Fruit fly (Drosophila melanogaster): ENCODE results near the gene CG44098.

The CG44098 gene

DNA sequence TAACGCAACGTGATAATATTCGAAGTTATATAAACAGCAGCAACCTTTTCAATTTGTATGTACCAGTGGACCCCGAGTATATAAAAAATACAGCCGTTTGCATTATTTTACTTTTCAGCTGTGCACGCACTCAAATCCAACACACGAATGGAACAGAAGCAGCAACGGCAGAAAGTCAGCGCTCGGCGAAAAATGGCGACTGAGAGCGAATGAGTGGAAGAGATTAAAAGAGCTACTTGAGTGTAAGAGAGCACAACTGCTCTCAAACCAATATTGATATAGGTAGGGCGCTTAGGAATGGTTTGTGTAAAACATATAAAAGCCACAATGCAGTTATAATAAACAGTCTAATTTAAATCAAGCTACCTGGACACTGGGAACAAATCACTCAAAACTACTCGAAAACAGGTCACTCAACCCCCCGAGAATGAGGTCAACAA, 33.3 kb upstream of the CG44098 start (continued):
- TF ChIP-seq CG10959 (GFP tag; IDR thresholded peaks at IDR 0.05), result no peak
- TF ChIP-seq bigmax (GFP tag; optimal IDR thresholded peaks at IDR 0.05), result no peak
- peak; percentile 77 for TF ChIP-seq CrebB (tag; optimal IDR thresholded peaks at IDR 0.05)
- TF ChIP-seq CG17361 (GFP tag; IDR thresholded peaks at IDR 0.05), result 0 out of 3 replicates have a peak, but pooled peaks have one; percentile 27
- TF ChIP-seq CG13287 (GFP tag; IDR thresholded peaks at IDR 0.05; ENCODE audit: partially characterized antibody), result peak; percentile 42; the same call in 1 of the 2 replicates
- no peak for TF ChIP-seq lmd (GFP tag; IDR thresholded peaks at IDR 0.05)
- peak; percentile 58 for TF ChIP-seq CG4360 (GFP tag; IDR thresholded peaks at IDR 0.05)
- TF ChIP-seq lab (GFP tag; optimal IDR thresholded peaks at IDR 0.05), result peak; percentile 88
- peak; percentile 48 for TF ChIP-seq vvl (GFP tag; IDR thresholded peaks at IDR 0.05)
- peak; percentile 70 for TF ChIP-seq CG31441 (GFP tag; IDR thresholded peaks at IDR 0.05)
- TF ChIP-seq YL-1 (GFP tag; optimal IDR thresholded peaks at IDR 0.05), result no peak
- no peak for TF ChIP-seq mam (GFP tag; optimal IDR thresholded peaks at IDR 0.05)
- peak; percentile 63 for TF ChIP-seq unpg (GFP tag; optimal IDR thresholded peaks at IDR 0.05)
- peak; percentile 64 for TF ChIP-seq CG10431 (GFP tag; optimal IDR thresholded peaks at IDR 0.05)
- peak; percentile 24 for TF ChIP-seq Mad (GFP tag; optimal IDR thresholded peaks at IDR 0.05)
- TF ChIP-seq cwo (GFP tag; optimal IDR thresholded peaks at IDR 0.05), result peak; percentile 46
- TF ChIP-seq ttk (GFP tag; IDR thresholded peaks at IDR 0.05), result no peak
- peak; percentile 82 for TF ChIP-seq CG1792 (GFP tag; optimal IDR thresholded peaks at IDR 0.05)
- TF ChIP-seq crol (GFP tag; IDR thresholded peaks at IDR 0.05), result no peak
- no peak for TF ChIP-seq HLH54F (GFP tag; optimal IDR thresholded peaks at IDR 0.05)
- TF ChIP-seq Dad (GFP tag; optimal IDR thresholded peaks at IDR 0.05), result no peak
- no peak for TF ChIP-seq Optix (GFP tag; IDR thresholded peaks at IDR 0.05)
- peak; percentile 67 for TF ChIP-seq CG14965 (GFP tag; optimal IDR thresholded peaks at IDR 0.05; ENCODE audit: borderline replicate concordance)
- peak; percentile 68 for TF ChIP-seq CG33557 (GFP tag; optimal IDR thresholded peaks at IDR 0.05)
- TF ChIP-seq jumu (GFP tag; optimal IDR thresholded peaks at IDR 0.05), result no peak
- peak; percentile 80 for TF ChIP-seq HHEX (GFP tag; optimal IDR thresholded peaks at IDR 0.05)
- TF ChIP-seq Sry-δ (GFP tag; optimal IDR thresholded peaks at IDR 0.05), result peak; percentile 17
- TF ChIP-seq CG3407 (GFP tag; optimal IDR thresholded peaks at IDR 0.05), result peak; percentile 91
- no peak for TF ChIP-seq da (GFP tag; optimal IDR thresholded peaks at IDR 0.05)
- peak; percentile 13 for TF ChIP-seq tup (GFP tag; optimal IDR thresholded peaks at IDR 0.05)
- peak; percentile 37 for TF ChIP-seq CG7839 (tag; optimal IDR thresholded peaks at IDR 0.05)
- TF ChIP-seq gfzf (GFP tag; optimal IDR thresholded peaks at IDR 0.05), result no peak
- peak; percentile 22 for TF ChIP-seq Myb (GFP tag; optimal IDR thresholded peaks at IDR 0.05)
- no peak for TF ChIP-seq Kr (GFP tag; optimal IDR thresholded peaks at IDR 0.05)
- TF ChIP-seq so (GFP tag; IDR thresholded peaks at IDR 0.05), result peak; percentile 49; the same call in 1 of the 3 replicates
- peak; percentile 10 for TF ChIP-seq CG10147 (GFP tag; optimal IDR thresholded peaks at IDR 0.05)
- no peak for TF ChIP-seq Abd-B (GFP tag; optimal IDR thresholded peaks at IDR 0.05)
- no peak for TF ChIP-seq twi (tag; optimal IDR thresholded peaks at IDR 0.05)
- TF ChIP-seq Adf1 (GFP tag; IDR thresholded peaks at IDR 0.05), result no peak; the same call in 1 of the 2 replicates
- no peak for TF ChIP-seq Tbp (GFP tag; optimal IDR thresholded peaks at IDR 0.05)
- no peak for TF ChIP-seq CG4404 (GFP tag; IDR thresholded peaks at IDR 0.05)
- TF ChIP-seq ems (GFP tag; optimal IDR thresholded peaks at IDR 0.05), result no peak
- peak; percentile 41 for TF ChIP-seq eyg (GFP tag; optimal IDR thresholded peaks at IDR 0.05)
- peak; percentile 37 for TF ChIP-seq CG11398 (GFP tag; optimal IDR thresholded peaks at IDR 0.05)
- no peak for TF ChIP-seq CG8765 (GFP tag; IDR thresholded peaks at IDR 0.05)
- TF ChIP-seq Bgb (GFP tag; IDR thresholded peaks at IDR 0.05; ENCODE audit: partially characterized antibody), result peak; percentile 49; the same call in 1 of the 2 replicates
- no peak for TF ChIP-seq Elba2 (GFP tag; optimal IDR thresholded peaks at IDR 0.05)
- peak; percentile 55 for TF ChIP-seq CG12219 (GFP tag; optimal IDR thresholded peaks at IDR 0.05)
- TF ChIP-seq crc (GFP tag; optimal IDR thresholded peaks at IDR 0.05), result peak; percentile 53
- no peak for TF ChIP-seq CG6175 (GFP tag; IDR thresholded peaks at IDR 0.05)
- TF ChIP-seq Dref (GFP tag; IDR thresholded peaks at IDR 0.05), result no peak
